Fruit fly (Drosophila melanogaster) whole organism, embryonic: ENCODE data around the gene CCDC53.
A peak's percentile ranks its signal among the peaks of the same experiment; 100 is the strongest.

ENCODE experiments used
- Ada2b ChIP-seq: fragments of 200-800 bp; sonication (Bioruptor generic); IDR thresholded peaks from 2 replicates; pipeline ENCODE4 v1.3.6; 2022; ENCODE audit warnings: missing biosample characterization, missing genetic modification characterization
- BtbVII ChIP-seq: fragments of 200-800 bp; sonication (Bioruptor generic); optimal IDR thresholded peaks from 3 replicates; lab custom pipeline; 2017; ENCODE audit warnings: missing biosample characterization, mild to moderate bottlenecking, missing genetic modification characterization
- CG10209 ChIP-seq: fragments of 200-800 bp; sonication (Bioruptor generic); optimal IDR thresholded peaks from 3 replicates; lab custom pipeline; 2017; ENCODE audit warnings: missing biosample characterization, mild to moderate bottlenecking, missing genetic modification characterization, missing genetic modification reagents
- CG10267 ChIP-seq: fragments of 200-800 bp; sonication (Bioruptor generic); optimal IDR thresholded peaks from 2 replicates; lab custom pipeline; 2018; ENCODE audit warnings: missing biosample characterization, mild to moderate bottlenecking, missing genetic modification characterization, moderate library complexity
- CG10431 ChIP-seq: fragments of 200-800 bp; sonication (Bioruptor generic); optimal IDR thresholded peaks from 3 replicates; lab custom pipeline; 2018; ENCODE audit warnings: missing biosample characterization, mild to moderate bottlenecking, missing genetic modification characterization
- CG11723 ChIP-seq: fragments of 200-800 bp; sonication (Bioruptor generic); optimal IDR thresholded peaks from 2 replicates; lab custom pipeline; 2017; ENCODE audit warnings: missing biosample characterization, mild to moderate bottlenecking, missing genetic modification characterization
- CG12104 ChIP-seq: fragments of 200-800 bp; sonication (Bioruptor generic); optimal IDR thresholded peaks from 3 replicates; lab custom pipeline; 2016; ENCODE audit warnings: missing biosample characterization, missing genetic modification characterization
- CG12299 ChIP-seq: fragments of 200-800 bp; sonication (Bioruptor generic); optimal IDR thresholded peaks from 2 replicates; lab custom pipeline; 2018; ENCODE audit warnings: missing biosample characterization, mild to moderate bottlenecking, missing genetic modification characterization
- CG12391 ChIP-seq: fragments of 200-800 bp; sonication (Bioruptor generic); optimal IDR thresholded peaks from 3 replicates; lab custom pipeline; 2018; ENCODE audit warnings: missing biosample characterization, mild to moderate bottlenecking, missing genetic modification characterization, moderate library complexity
- CG14050 ChIP-seq: fragments of 200-800 bp; sonication (Bioruptor generic); IDR thresholded peaks from 3 replicates; pipeline ENCODE4 v1.3.6; 2022; ENCODE audit warnings: missing biosample characterization, missing genetic modification characterization
- CG14860 ChIP-seq: fragments of 200-800 bp; sonication (Bioruptor generic); IDR thresholded peaks from 3 replicates; pipeline ENCODE4 v1.3.6; 2022; ENCODE audit warnings: missing biosample characterization, missing genetic modification characterization; ENCODE audit not compliant: partially characterized antibody
- CG16863 ChIP-seq: fragments of 200-800 bp; sonication (Bioruptor generic); optimal IDR thresholded peaks from 3 replicates; lab custom pipeline; 2016; ENCODE audit warnings: missing biosample characterization, missing genetic modification characterization
- CG17568 ChIP-seq: fragments of 200-800 bp; sonication (Bioruptor generic); optimal IDR thresholded peaks from 2 replicates; lab custom pipeline; 2018; ENCODE audit warnings: missing biosample characterization, mild to moderate bottlenecking, missing genetic modification characterization, moderate library complexity
- CG17802 ChIP-seq: fragments of 200-800 bp; sonication (Bioruptor generic); optimal IDR thresholded peaks from 2 replicates; lab custom pipeline; 2018; ENCODE audit warnings: missing biosample characterization, mild to moderate bottlenecking, missing genetic modification characterization, moderate library complexity
- CG2120 ChIP-seq: fragments of 200-800 bp; sonication (Bioruptor generic); optimal IDR thresholded peaks from 3 replicates; lab custom pipeline; 2016; ENCODE audit warnings: missing biosample characterization, missing genetic modification characterization
- CG30020 ChIP-seq: fragments of 200-800 bp; optimal IDR thresholded peaks from 2 replicates; lab custom pipeline; 2019; ENCODE audit warnings: missing biosample characterization, mild to moderate bottlenecking, missing genetic modification characterization, moderate library complexity
- CG4328 ChIP-seq: fragments of 200-800 bp; sonication (Bioruptor generic); optimal IDR thresholded peaks from 3 replicates; lab custom pipeline; 2017; ENCODE audit warnings: missing biosample characterization, missing genetic modification reagents, missing genetic modification characterization
- CG4404 ChIP-seq: fragments of 200-800 bp; sonication (Bioruptor generic); IDR thresholded peaks from 2 replicates; pipeline ENCODE4 v1.3.6; 2022; ENCODE audit warnings: missing biosample characterization, missing genetic modification characterization
- CG4820 ChIP-seq: fragments of 200-800 bp; sonication (Bioruptor generic); optimal IDR thresholded peaks from 3 replicates; lab custom pipeline; 2016; ENCODE audit warnings: missing biosample characterization, missing genetic modification characterization
- CG6175 ChIP-seq: fragments of 200-800 bp; sonication (Bioruptor generic); IDR thresholded peaks from 3 replicates; pipeline ENCODE4 v1.3.6; 2022; ENCODE audit warnings: missing biosample characterization, missing genetic modification characterization
- CG6854 ChIP-seq: fragments of 200-800 bp; sonication (Bioruptor generic); optimal IDR thresholded peaks from 3 replicates; lab custom pipeline; 2017; ENCODE audit warnings: missing biosample characterization, mild to moderate bottlenecking, missing genetic modification characterization
- CG9727 ChIP-seq: fragments of 200-800 bp; sonication (Bioruptor generic); optimal IDR thresholded peaks from 3 replicates; lab custom pipeline; 2017; ENCODE audit warnings: missing biosample characterization, mild to moderate bottlenecking, missing genetic modification characterization
- HLH3B ChIP-seq: fragments of 200-800 bp; sonication (Bioruptor generic); IDR thresholded peaks from 2 replicates; pipeline ENCODE4 v1.3.6; 2022; ENCODE audit warnings: missing biosample characterization, missing genetic modification characterization
- Hmx ChIP-seq: fragments of 200-800 bp; sonication (Bioruptor generic); optimal IDR thresholded peaks from 2 replicates; lab custom pipeline; 2016; ENCODE audit warnings: missing biosample characterization, missing genetic modification characterization
- Mes4 ChIP-seq: fragments of 200-800 bp; sonication (Bioruptor generic); optimal IDR thresholded peaks from 2 replicates; lab custom pipeline; 2016; ENCODE audit warnings: missing biosample characterization, missing genetic modification characterization
- Oaz ChIP-seq: fragments of 200-800 bp; sonication (Bioruptor generic); IDR thresholded peaks from 2 replicates; pipeline ENCODE4 v1.3.6; 2022; ENCODE audit warnings: missing biosample characterization, missing genetic modification characterization
- Optix ChIP-seq: fragments of 200-800 bp; sonication (Bioruptor generic); IDR thresholded peaks from 3 replicates; pipeline ENCODE4 v1.3.6; 2022; ENCODE audit warnings: missing biosample characterization, missing genetic modification characterization
- Ptx1 ChIP-seq: fragments of 200-800 bp; sonication (Bioruptor generic); IDR thresholded peaks from 2 replicates; pipeline ENCODE4 v1.3.6; 2022; ENCODE audit warnings: missing biosample characterization, missing genetic modification characterization
- Sin3A ChIP-seq: fragments of >200 bp; optimal IDR thresholded peaks from 2 replicates; lab custom pipeline; 2018
- Sox102F ChIP-seq: fragments of 200-800 bp; sonication (Bioruptor generic); optimal IDR thresholded peaks from 2 replicates; lab custom pipeline; 2018; ENCODE audit warnings: missing biosample characterization, mild to moderate bottlenecking, missing genetic modification characterization, moderate library complexity
- Ssrp ChIP-seq: fragments of 200-800 bp; sonication (Bioruptor generic); optimal IDR thresholded peaks from 2 replicates; lab custom pipeline; 2018; ENCODE audit warnings: missing biosample characterization, mild to moderate bottlenecking, missing genetic modification characterization, moderate library complexity
- Taf1 ChIP-seq: fragments of 200-800 bp; sonication (Bioruptor generic); IDR thresholded peaks from 2 replicates; pipeline ENCODE4 v1.3.6; 2022; ENCODE audit warnings: missing biosample characterization, missing genetic modification characterization
- Trl ChIP-seq, 3 experiments: fragments of >200 bp in 2 of 3; fragments of 200-800 bp in 1 of 3; sonication (Bioruptor generic) in 1 of 3; optimal IDR thresholded peaks; 2 replicates in 1 of 3; 3 replicates in 2 of 3; lab custom pipeline; 2016 to 2017; ENCODE audit warnings: missing biosample characterization in 1 of 3, missing genetic modification characterization in 1 of 3
- ase ChIP-seq: fragments of 200-800 bp; sonication (Bioruptor generic); IDR thresholded peaks from 3 replicates; pipeline ENCODE4 v1.3.6; 2022; ENCODE audit warnings: missing biosample characterization, missing genetic modification characterization
- caup ChIP-seq: fragments of 200-800 bp; sonication (Bioruptor generic); optimal IDR thresholded peaks from 3 replicates; lab custom pipeline; 2017; ENCODE audit warnings: missing biosample characterization, mild to moderate bottlenecking, missing genetic modification characterization, moderate library complexity; ENCODE audit not compliant: severe bottlenecking
- dmrt11E ChIP-seq: fragments of 200-800 bp; sonication (Bioruptor generic); optimal IDR thresholded peaks from 3 replicates; lab custom pipeline; 2018; ENCODE audit warnings: missing biosample characterization, mild to moderate bottlenecking, missing genetic modification characterization, moderate library complexity
- en ChIP-seq: fragments of 200-800 bp; sonication (Bioruptor generic); optimal IDR thresholded peaks from 2 replicates; lab custom pipeline; 2016; ENCODE audit warnings: missing biosample characterization, missing genetic modification characterization
- eve ChIP-seq, 2 experiments: fragments of >200 bp; optimal IDR thresholded peaks; 2 replicates each; lab custom pipeline; 2017; ENCODE audit warnings: missing biosample characterization in 2 of 2, missing genetic modification characterization in 2 of 2
- gcm ChIP-seq: fragments of 200-800 bp; sonication (Bioruptor generic); optimal IDR thresholded peaks from 2 replicates; lab custom pipeline; 2019; ENCODE audit warnings: missing biosample characterization, mild to moderate bottlenecking, missing genetic modification characterization, moderate library complexity
- grn ChIP-seq: fragments of 200-800 bp; sonication (Bioruptor generic); optimal IDR thresholded peaks from 3 replicates; lab custom pipeline; 2017; ENCODE audit warnings: missing biosample characterization, missing genetic modification characterization
- ind ChIP-seq: fragments of 200-800 bp; sonication (Bioruptor generic); optimal IDR thresholded peaks from 3 replicates; lab custom pipeline; 2016; ENCODE audit warnings: missing biosample characterization, missing genetic modification characterization
- insv ChIP-seq, 2 experiments: fragments of 200-800 bp; sonication (Bioruptor generic); optimal IDR thresholded peaks; 3 replicates each; lab custom pipeline; 2016 to 2018; ENCODE audit warnings: missing biosample characterization in 2 of 2, missing genetic modification characterization in 2 of 2
- maf-S ChIP-seq: fragments of 200-800 bp; sonication (Bioruptor generic); optimal IDR thresholded peaks from 2 replicates; lab custom pipeline; 2016; ENCODE audit warnings: missing biosample characterization, missing genetic modification characterization
- nom ChIP-seq: fragments of 200-800 bp; sonication (Bioruptor generic); optimal IDR thresholded peaks from 2 replicates; lab custom pipeline; 2017; ENCODE audit warnings: missing biosample characterization, missing genetic modification characterization, mild to moderate bottlenecking, moderate library complexity, missing genetic modification reagents
- run ChIP-seq: fragments of 200-800 bp; sonication (Bioruptor generic); optimal IDR thresholded peaks from 3 replicates; lab custom pipeline; 2018; ENCODE audit warnings: missing biosample characterization, mild to moderate bottlenecking, missing genetic modification characterization
- twi ChIP-seq: fragments of 200-800 bp; optimal IDR thresholded peaks from 2 replicates; lab custom pipeline; 2019; ENCODE audit warnings: missing biosample characterization, mild to moderate bottlenecking, missing genetic modification characterization, moderate library complexity
- vvl ChIP-seq: fragments of 200-800 bp; sonication (Bioruptor generic); IDR thresholded peaks from 2 replicates; pipeline ENCODE4 v1.3.6; 2022; ENCODE audit warnings: missing biosample characterization, missing genetic modification characterization
- wek ChIP-seq: fragments of 200-800 bp; sonication (Bioruptor generic); optimal IDR thresholded peaks from 3 replicates; lab custom pipeline; 2018; ENCODE audit warnings: missing biosample characterization, mild to moderate bottlenecking, missing genetic modification characterization, moderate library complexity
- zen2 ChIP-seq: fragments of 200-800 bp; sonication (Bioruptor generic); IDR thresholded peaks from 3 replicates; pipeline ENCODE4 v1.3.6; 2022; ENCODE audit warnings: missing biosample characterization, missing genetic modification characterization; ENCODE audit not compliant: partially characterized antibody

Gene CCDC53

dm6 chr2L:8042645-8043281 lies 1.9 kb downstream of the CCDC53 start, which contains the start of gene RpL36A (continued):
- TF ChIP-seq CG4820 (GFP tag; lab: Kevin White, UChicago): no peak
- TF ChIP-seq insv (GFP tag; optimal IDR thresholded peaks at IDR 0.05; lab: Kevin White, UChicago): peak in 1 of 2 experiments; percentile 54
- no peak for TF ChIP-seq Ssrp (tag; lab: Kevin White, UChicago)
- peak; percentile 4 for TF ChIP-seq twi
- no peak for TF ChIP-seq CG16863
- TF ChIP-seq BtbVII: peak; percentile 45
- no peak for TF ChIP-seq CG4404 (GFP tag; lab: Robert Waterston, UW)
- TF ChIP-seq nom (GFP tag; lab: Kevin White, UChicago): peak; percentile 77
- 0 out of 3 replicates have a peak, but pooled peaks have one; percentile 33 for TF ChIP-seq ase
- peak; percentile 42 for TF ChIP-seq CG10209 (GFP tag; lab: Kevin White, UChicago)
- no peak for TF ChIP-seq CG10431
- 0 out of 3 replicates have a peak, but pooled peaks have one; percentile 40 for TF ChIP-seq Optix (GFP tag; lab: Robert Waterston, UW)
- peak; percentile 82 for TF ChIP-seq wek (GFP tag; lab: Kevin White, UChicago)
- peak; percentile 36 for TF ChIP-seq ind (GFP tag; lab: Kevin White, UChicago)
- peak; percentile 74 for TF ChIP-seq vvl
- peak; percentile 75 for TF ChIP-seq CG6854 (GFP tag; lab: Kevin White, UChicago)
- TF ChIP-seq Taf1: no peak
- TF ChIP-seq CG12391: peak; percentile 69
- 0 out of 3 replicates have a peak, but pooled peaks have one; percentile 24 for TF ChIP-seq CG6175
- TF ChIP-seq Hmx (GFP tag; lab: Kevin White, UChicago): no peak
- peak; percentile 47 for TF ChIP-seq Ptx1 (GFP tag; lab: Robert Waterston, UW)
- TF ChIP-seq zen2 (GFP tag; lab: Robert Waterston, UW): peak; percentile 72
- peak; percentile 55 for TF ChIP-seq CG4328 (GFP tag; lab: Kevin White, UChicago)
- no peak for TF ChIP-seq run (tag; lab: Kevin White, UChicago)
- peak; percentile 35 for TF ChIP-seq dmrt11E (tag; lab: Kevin White, UChicago)
- peak; percentile 86 for TF ChIP-seq CG30020 (tag; lab: Kevin White, UChicago)
- TF ChIP-seq maf-S (GFP tag; lab: Kevin White, UChicago): peak; percentile 69
- TF ChIP-seq Oaz (GFP tag; lab: Robert Waterston, UW): no peak
- TF ChIP-seq Trl (optimal IDR thresholded peaks at IDR 0.05; lab: Kevin White, UChicago): no peak
- peak; percentile 27 for TF ChIP-seq Trl (GFP tag; optimal IDR thresholded peaks at IDR 0.05; lab: Kevin White, UChicago)
- TF ChIP-seq Sin3A (lab: Kevin White, UChicago): peak; percentile 3
- peak; percentile 46 for TF ChIP-seq CG11723 (GFP tag; lab: Kevin White, UChicago)
- no peak for TF ChIP-seq CG17568 (GFP tag; lab: Kevin White, UChicago)
- TF ChIP-seq Mes4: peak; percentile 92
- peak; percentile 63 for TF ChIP-seq CG10267 (tag; lab: Kevin White, UChicago)
- TF ChIP-seq CG12299 (tag; lab: Kevin White, UChicago): peak; percentile 50
- no peak for TF ChIP-seq Sox102F (GFP tag; lab: Kevin White, UChicago)
- peak; percentile 70 for TF ChIP-seq CG9727 (GFP tag; lab: Kevin White, UChicago)
- peak; percentile 57 for TF ChIP-seq CG2120 (GFP tag; lab: Kevin White, UChicago)
- TF ChIP-seq HLH3B (GFP tag; lab: Robert Waterston, UW): 0 out of 2 replicates have a peak, but pooled peaks have one; percentile 36
- peak; percentile 57 for TF ChIP-seq CG12104 (GFP tag; lab: Kevin White, UChicago)
- no peak for TF ChIP-seq grn (GFP tag; lab: Kevin White, UChicago)
- peak; percentile 58; the same call in 2 of the 3 replicates for TF ChIP-seq CG14050 (GFP tag; lab: Robert Waterston, UW)
- TF ChIP-seq en: peak; percentile 0
- peak; percentile 62 for TF ChIP-seq caup (GFP tag; lab: Kevin White, UChicago)
- peak; percentile 54 for TF ChIP-seq gcm (GFP tag; lab: Kevin White, UChicago)
- TF ChIP-seq CG17802 (tag; lab: Kevin White, UChicago): peak; percentile 99
- no peak for TF ChIP-seq eve (GFP tag; optimal IDR thresholded peaks at IDR 0.05; lab: Kevin White, UChicago)
- TF ChIP-seq CG14860 (GFP tag; lab: Robert Waterston, UW): peak; percentile 81
- TF ChIP-seq Ada2b: no peak; the same call in 1 of the 2 replicates
